Worm (Caenorhabditis elegans): Measurements from ENCODE around the gene F42A6.6.

ce11 chrIV:3341170-3341569 is 4.5 kb upstream of the F42A6.6 start, which contains the start of gene F42A6.2:
- no peak for TF ChIP-seq fkh-10 (GFP tag; optimal IDR thresholded peaks at IDR 0.05)
- TF ChIP-seq pha-4 (GFP tag; IDR thresholded peaks at IDR 0.05): no peak
- no peak for TF ChIP-seq pha-4 (tag; optimal IDR thresholded peaks at IDR 0.05)
- TF ChIP-seq ceh-20 (GFP tag; IDR thresholded peaks at IDR 0.05): no peak
- no peak for TF ChIP-seq nhr-111 (GFP tag; optimal IDR thresholded peaks at IDR 0.05)
- TF ChIP-seq nhr-237 (tag; optimal IDR thresholded peaks at IDR 0.05): no peak
- TF ChIP-seq ceh-82 (tag; optimal IDR thresholded peaks at IDR 0.05): no peak
- TF ChIP-seq egl-27 (tag; optimal IDR thresholded peaks at IDR 0.05): no peak
- TF ChIP-seq nhr-28 (tag; optimal IDR thresholded peaks at IDR 0.05): no peak

Measured in whole organism, L4 larva.